Fruit fly (Drosophila melanogaster): Measurements from ENCODE around the gene Cdep.

DNA sequence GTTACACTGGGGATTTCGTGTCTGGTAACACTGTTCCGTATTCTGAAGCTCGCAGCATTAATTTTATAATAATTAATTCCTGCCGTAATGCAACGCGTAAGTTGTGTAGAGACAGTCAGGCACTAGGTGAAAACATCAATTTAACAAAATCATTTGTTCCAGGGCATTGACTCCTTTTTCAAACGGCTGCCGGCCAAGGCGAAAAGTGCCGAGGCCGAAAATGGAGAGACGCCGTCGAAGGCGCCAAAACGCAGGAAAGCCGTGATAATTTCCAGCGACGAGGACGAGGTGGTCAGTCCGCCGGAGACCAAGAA, 3.8 kb upstream of the Cdep start:
- no peak for TF ChIP-seq CG8478 (optimal IDR thresholded peaks at IDR 0.05)
- TF ChIP-seq CTCF (optimal IDR thresholded peaks at IDR 0.05): no peak
